Fruit fly (Drosophila melanogaster) whole organism, pupa: ENCODE results near the gene RpL7-like.

Experiments
- CG14655 ChIP-seq: fragments of 200-800 bp; sonication (Bioruptor generic); optimal IDR thresholded peaks from 3 replicates; lab custom pipeline; 2017; ENCODE audit warnings: mild to moderate bottlenecking, missing biosample characterization, missing genetic modification reagents, missing genetic modification characterization
- CG32121 ChIP-seq: fragments of 200-800 bp; sonication (Bioruptor generic); IDR thresholded peaks from 2 replicates; pipeline ENCODE4 v1.3.6; 2022; ENCODE audit warnings: missing biosample characterization, missing genetic modification characterization
- CG34367 ChIP-seq: fragments of 200-800 bp; sonication (Bioruptor generic); optimal IDR thresholded peaks from 2 replicates; lab custom pipeline; 2018; ENCODE audit warnings: missing biosample characterization, mild to moderate bottlenecking, missing genetic modification characterization
- CG8159 ChIP-seq: fragments of 200-800 bp; sonication (Bioruptor generic); optimal IDR thresholded peaks from 3 replicates; lab custom pipeline; 2018; ENCODE audit warnings: missing biosample characterization, mild to moderate bottlenecking, missing genetic modification characterization, moderate library complexity
- Pif1A ChIP-seq: fragments of 200-800 bp; sonication (Bioruptor generic); optimal IDR thresholded peaks from 3 replicates; lab custom pipeline; 2016; ENCODE audit warnings: missing biosample characterization, missing genetic modification characterization
- Snoo ChIP-seq: fragments of 200-800 bp; sonication (Bioruptor generic); optimal IDR thresholded peaks from 3 replicates; lab custom pipeline; 2017; ENCODE audit warnings: missing biosample characterization, mild to moderate bottlenecking, missing genetic modification characterization, inconsistent platforms
- gl ChIP-seq: fragments of 200-800 bp; sonication (Bioruptor generic); optimal IDR thresholded peaks from 2 replicates; lab custom pipeline; 2018; ENCODE audit warnings: missing biosample characterization, mild to moderate bottlenecking, missing genetic modification characterization

DNA sequence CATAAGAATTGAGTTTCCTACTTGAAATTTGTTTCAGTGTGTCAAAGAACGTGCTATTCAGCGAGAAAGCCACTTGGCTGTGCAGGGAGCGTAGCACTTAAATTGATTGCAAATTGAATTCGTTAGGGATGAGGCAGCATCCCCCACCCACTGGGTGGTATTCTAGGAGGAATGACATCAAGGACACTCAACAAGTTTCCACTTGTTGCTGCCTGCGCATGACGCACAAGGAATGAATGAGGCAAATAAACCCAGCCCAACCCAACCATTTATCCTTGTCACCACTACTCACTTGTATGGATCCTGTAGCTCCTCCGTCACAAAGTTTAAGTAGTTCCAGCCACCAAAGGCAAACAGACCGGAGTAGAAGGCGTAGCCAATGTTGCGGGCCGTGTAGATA, 2.8 kb upstream of the RpL7-like start:
- TF ChIP-seq CG8159 (no peak), Snoo (tag; lab: Kevin White, UChicago) (no peak), CG32121 (GFP tag; lab: Robert Waterston, UW) (no peak), Pif1A (GFP tag; lab: Kevin White, UChicago) (no peak), CG14655 (GFP tag; lab: Kevin White, UChicago) (no peak), CG34367 (tag; lab: Kevin White, UChicago) (no peak), gl (tag; lab: Kevin White, UChicago) (no peak)
